Fruit fly (Drosophila melanogaster): ENCODE measurements around the gene Spn88Eb.

dm6 chr3R:15181467-15181866 lies 27.1 kb downstream of the Spn88Eb start, which contains the start of gene Mf:
- TF ChIP-seq Sin3A (optimal IDR thresholded peaks at IDR 0.05) = no peak
- TF ChIP-seq h (optimal IDR thresholded peaks at IDR 0.05) = no peak
